Worm (Caenorhabditis elegans) whole organism, L4 larva: ENCODE measurements around the gene F59B1.2.

Experiments used
- F37D6.2 ChIP-seq: sonication (generic microtip); optimal IDR thresholded peaks from 2 replicates; lab custom pipeline; 2016; ENCODE audit warnings: mild to moderate bottlenecking, missing genetic modification characterization, missing compliant biosample characterization
- F49E8.2 ChIP-seq: sonication (generic microtip); optimal IDR thresholded peaks from 2 replicates; lab custom pipeline; 2016; ENCODE audit warnings: missing compliant biosample characterization, mild to moderate bottlenecking, missing genetic modification characterization, borderline replicate concordance
- T20F7.1 ChIP-seq: fragments of 200-800 bp; sonication (Bioruptor generic); optimal IDR thresholded peaks from 2 replicates; lab custom pipeline; 2018; ENCODE audit warnings: mild to moderate bottlenecking, missing genetic modification characterization, missing compliant biosample characterization
- T26A8.4 ChIP-seq: fragments of 200-800 bp; sonication (Bioruptor generic); IDR thresholded peaks from 2 replicates; pipeline ENCODE4 v1.3.6; 2022; ENCODE audit warnings: missing genetic modification characterization, missing compliant biosample characterization
- Y48G9A.11 ChIP-seq: fragments of 200-800 bp; sonication (Bioruptor generic); IDR thresholded peaks from 2 replicates; pipeline ENCODE4 v1.3.6; 2022; ENCODE audit warnings: missing genetic modification reagents, missing genetic modification characterization, missing compliant biosample characterization
- Y75B8A.6 ChIP-seq: fragments of 200-800 bp; sonication (Bioruptor generic); IDR thresholded peaks from 2 replicates; pipeline ENCODE4 v1.3.6; 2022; ENCODE audit warnings: missing genetic modification reagents, missing genetic modification characterization, missing compliant biosample characterization
- ZK337.2 ChIP-seq: fragments of 200-800 bp; sonication (Bioruptor generic); IDR thresholded peaks from 2 replicates; pipeline ENCODE4 v1.3.6; 2022; ENCODE audit warnings: missing genetic modification reagents, missing genetic modification characterization, missing compliant biosample characterization
- ZK546.5 ChIP-seq, 2 experiments: sonication (generic microtip); optimal IDR thresholded peaks; 2 replicates each; lab custom pipeline; 2017; ENCODE audit warnings: missing biosample characterization in 2 of 2, missing genetic modification characterization in 2 of 2
- aha-1 ChIP-seq: fragments of 150-350 bp; peaks from one replicate; lab custom pipeline; 2014; ENCODE audit warnings: missing biosample characterization, missing genetic modification characterization
- ama-1 ChIP-seq: fragments of 150-350 bp; optimal IDR thresholded peaks from 2 replicates; lab custom pipeline; 2014; ENCODE audit warnings: inconsistent platforms, mixed read lengths
- arid-1 ChIP-seq: fragments of 200-800 bp; sonication (Bioruptor generic); conservative IDR thresholded peaks from 2 replicates; pipeline ENCODE4 v1.3.6; 2022; ENCODE audit warnings: missing genetic modification reagents, missing genetic modification characterization, missing compliant biosample characterization
- ceh-28 ChIP-seq: fragments of 150-350 bp; optimal IDR thresholded peaks from 2 replicates; lab custom pipeline; 2014; ENCODE audit warnings: missing biosample characterization, missing genetic modification reagents, missing genetic modification characterization
- ceh-82 ChIP-seq: sonication (generic microtip); optimal IDR thresholded peaks from 2 replicates; lab custom pipeline; 2017; ENCODE audit warnings: missing biosample characterization, missing genetic modification characterization
- cey-2 ChIP-seq: sonication (generic microtip); optimal IDR thresholded peaks from 3 replicates; lab custom pipeline; 2017; ENCODE audit warnings: missing genetic modification characterization, mild to moderate bottlenecking, missing compliant biosample characterization, antibody characterized with exemption, borderline replicate concordance; ENCODE audit not compliant: insufficient read depth
- ctbp-1 ChIP-seq: fragments of 200-800 bp; sonication (Bioruptor generic); IDR thresholded peaks from 2 replicates; pipeline ENCODE4 v1.3.6; 2022; ENCODE audit warnings: missing genetic modification reagents, missing genetic modification characterization, missing compliant biosample characterization
- daf-16 ChIP-seq, 3 experiments: sonication (generic microtip); optimal IDR thresholded peaks; 2 replicates each; lab custom pipeline; 2016 to 2017; ENCODE audit warnings: missing genetic modification characterization in 3 of 3, missing genetic modification reagents in 3 of 3, mild to moderate bottlenecking in 2 of 3, missing compliant biosample characterization in 2 of 3, missing biosample characterization in 1 of 3, moderate library complexity in 1 of 3
- dmd-8 ChIP-seq: fragments of 200-800 bp; sonication (Bioruptor generic); IDR thresholded peaks from 2 replicates; pipeline ENCODE4 v1.3.6; 2022; ENCODE audit warnings: missing genetic modification characterization, missing compliant biosample characterization
- duxl-1 ChIP-seq: sonication (generic microtip); optimal IDR thresholded peaks from 2 replicates; lab custom pipeline; 2016; ENCODE audit warnings: mild to moderate bottlenecking, missing genetic modification characterization, moderate library complexity, missing compliant biosample characterization; ENCODE audit not compliant: poor library complexity
- dve-1 ChIP-seq: sonication (generic microtip); optimal IDR thresholded peaks from 2 replicates; lab custom pipeline; 2017; ENCODE audit warnings: antibody characterized with exemption, mild to moderate bottlenecking, missing genetic modification characterization, missing compliant biosample characterization; ENCODE audit not compliant: insufficient read depth
- fos-1 ChIP-seq: fragments of 150-350 bp; optimal IDR thresholded peaks from 2 replicates; lab custom pipeline; 2014; ENCODE audit warnings: missing biosample characterization, missing genetic modification characterization
- hlh-30 ChIP-seq: sonication (generic microtip); optimal IDR thresholded peaks from 2 replicates; lab custom pipeline; 2017; ENCODE audit warnings: antibody characterized with exemption, mild to moderate bottlenecking, missing genetic modification characterization, missing compliant biosample characterization; ENCODE audit not compliant: insufficient read depth
- lin-13 ChIP-seq: fragments of 150-350 bp; optimal IDR thresholded peaks from 2 replicates; lab custom pipeline; 2014; ENCODE audit warnings: missing biosample characterization, missing genetic modification reagents, missing genetic modification characterization
- lin-15B ChIP-seq: fragments of 150-350 bp; sonication (generic microtip); optimal IDR thresholded peaks from 3 replicates; lab custom pipeline; 2014; ENCODE audit warnings: missing biosample characterization, missing genetic modification characterization
- lin-29 ChIP-seq: fragments of 200-800 bp; sonication (Bioruptor generic); IDR thresholded peaks from 2 replicates; pipeline ENCODE4 v1.3.6; 2022; ENCODE audit warnings: missing genetic modification reagents, missing genetic modification characterization, missing compliant biosample characterization
- lin-38 ChIP-seq: fragments of 200-800 bp; sonication (Bioruptor generic); IDR thresholded peaks from 2 replicates; pipeline ENCODE4 v1.3.6; 2022; ENCODE audit warnings: missing genetic modification reagents, missing genetic modification characterization, missing compliant biosample characterization
- lin-39 ChIP-seq: fragments of 150-350 bp; optimal IDR thresholded peaks from 2 replicates; lab custom pipeline; 2014; ENCODE audit warnings: missing biosample characterization, missing genetic modification reagents, missing genetic modification characterization
- lsy-2 ChIP-seq, 2 experiments: fragments of 150-350 bp in 1 of 2; sonication (generic microtip) in 1 of 2; optimal IDR thresholded peaks; 2 replicates each; lab custom pipeline; 2014 to 2017; ENCODE audit warnings: missing biosample characterization in 2 of 2, missing genetic modification characterization in 2 of 2
- madf-5 ChIP-seq, 2 experiments: fragments of 200-800 bp; sonication (Bioruptor generic); IDR thresholded peaks; 2 replicates each; pipeline ENCODE4 v1.3.6; 2022; ENCODE audit warnings: missing compliant biosample characterization in 2 of 2, missing genetic modification characterization in 2 of 2
- mdl-1 ChIP-seq, 2 experiments: fragments of 150-350 bp in 1 of 2; sonication (generic microtip) in 1 of 2; optimal IDR thresholded peaks; 2 replicates each; lab custom pipeline; 2014 to 2017; ENCODE audit warnings: missing biosample characterization in 2 of 2, missing genetic modification characterization in 2 of 2
- mxl-3 ChIP-seq: fragments of 200-800 bp; sonication (Bioruptor generic); optimal IDR thresholded peaks from 2 replicates; lab custom pipeline; 2018; ENCODE audit warnings: mild to moderate bottlenecking, missing genetic modification characterization, missing compliant biosample characterization
- nhr-102 ChIP-seq: sonication (generic microtip); optimal IDR thresholded peaks from 2 replicates; lab custom pipeline; 2016; ENCODE audit warnings: mild to moderate bottlenecking, missing genetic modification characterization, moderate library complexity, missing compliant biosample characterization
- nhr-111 ChIP-seq: fragments of 200-800 bp; sonication (Bioruptor generic); optimal IDR thresholded peaks from 2 replicates; lab custom pipeline; 2018; ENCODE audit warnings: mild to moderate bottlenecking, missing genetic modification characterization, missing compliant biosample characterization
- nhr-25 ChIP-seq: sonication (generic microtip); optimal IDR thresholded peaks from 2 replicates; lab custom pipeline; 2017; ENCODE audit warnings: missing genetic modification characterization, mild to moderate bottlenecking, missing compliant biosample characterization, antibody characterized with exemption, moderate library complexity, borderline replicate concordance; ENCODE audit not compliant: insufficient read depth
- nhr-28 ChIP-seq: fragments of 150-350 bp; optimal IDR thresholded peaks from 2 replicates; lab custom pipeline; 2014; ENCODE audit warnings: missing biosample characterization, missing genetic modification characterization
- nhr-6 ChIP-seq: fragments of 150-350 bp; optimal IDR thresholded peaks from 2 replicates; lab custom pipeline; 2014; ENCODE audit warnings: missing biosample characterization, missing genetic modification characterization
- pqm-1 ChIP-seq: sonication (generic microtip); optimal IDR thresholded peaks from 2 replicates; lab custom pipeline; 2017; ENCODE audit warnings: missing biosample characterization, missing genetic modification characterization
- set-16 ChIP-seq: fragments of 200-800 bp; sonication (Bioruptor generic); IDR thresholded peaks from 2 replicates; pipeline ENCODE4 v1.3.6; 2022; ENCODE audit warnings: missing genetic modification reagents, missing genetic modification characterization, missing compliant biosample characterization
- snpc-1.2 ChIP-seq: fragments of 200-800 bp; sonication (Bioruptor generic); IDR thresholded peaks from 2 replicates; pipeline ENCODE4 v1.3.6; 2022; ENCODE audit warnings: missing genetic modification reagents, missing genetic modification characterization, missing compliant biosample characterization
- unc-130 ChIP-seq: sonication (generic microtip); optimal IDR thresholded peaks from 2 replicates; lab custom pipeline; 2016; ENCODE audit warnings: missing genetic modification reagents, missing genetic modification characterization, missing compliant biosample characterization
- unc-62 ChIP-seq, 3 experiments: fragments of 150-350 bp in 1 of 3; sonication (generic microtip); optimal IDR thresholded peaks in 2 of 3; peaks in 1 of 3; 1 replicate in 1 of 3; 2 replicates in 2 of 3; lab custom pipeline; 2014 to 2017; ENCODE audit warnings: missing biosample characterization in 3 of 3, missing genetic modification characterization in 3 of 3, missing genetic modification reagents in 3 of 3, missing genotype in 1 of 3
- vab-7 ChIP-seq: fragments of 200-800 bp; sonication (Bioruptor generic); IDR thresholded peaks from 2 replicates; pipeline ENCODE4 v1.3.6; 2022; ENCODE audit warnings: missing genetic modification reagents, missing genetic modification characterization, missing compliant biosample characterization

The F59B1.2 gene

ce11 chrV:3633041-3633440, at the start of gene F59B1.2:
Gene F59B1.2, plus strand, starts transcription at chrV:3633341.
- TF ChIP-seq dve-1 (tag; lab: Kevin White, UChicago) (no peak), ctbp-1 (GFP tag; lab: Robert Waterston, UW) (no peak), T20F7.1 (GFP tag; lab: Kevin White, UChicago) (peak; percentile 4), lin-29 (GFP tag; lab: Robert Waterston, UW) (no peak), lin-13 (GFP tag; lab: Kevin White, UChicago) (no peak), unc-130 (GFP tag; lab: Kevin White, UChicago) (no peak), hlh-30 (tag; lab: Kevin White, UChicago) (peak; percentile 27), nhr-28 (tag; lab: Kevin White, UChicago) (no peak), Y75B8A.6 (no peak), madf-5 (GFP tag; IDR thresholded peaks at IDR 0.05; lab: Robert Waterston, UW) (no peak)

ce11 chrV:3583622-3584021, 49.5 kb upstream of the F59B1.2 start:
- no peak for TF ChIP-seq F37D6.2
- TF ChIP-seq set-16 (GFP tag; lab: Robert Waterston, UW), result 0 out of 2 replicates have a peak, but pooled peaks have one; percentile 19
- no peak for TF ChIP-seq mxl-3 (GFP tag; lab: Kevin White, UChicago)
- no peak for TF ChIP-seq ama-1
- TF ChIP-seq fos-1 (tag; lab: Kevin White, UChicago), result no peak
- TF ChIP-seq duxl-1, result no peak
- no peak for TF ChIP-seq mdl-1 (tag; optimal IDR thresholded peaks at IDR 0.05; lab: Kevin White, UChicago)
- no peak for TF ChIP-seq pqm-1 (tag; lab: Kevin White, UChicago)
- peak; percentile 94 for TF ChIP-seq aha-1 (tag; lab: Kevin White, UChicago)

ce11 chrV:3585011-3585410, 48.1 kb upstream of the F59B1.2 start:
- TF ChIP-seq unc-62 (GFP tag; optimal IDR thresholded peaks at IDR 0.05 in 1 of 2; lab: Kevin White, UChicago) (no peak), unc-62 (tag; optimal IDR thresholded peaks at IDR 0.05; lab: Kevin White, UChicago) (no peak), ceh-82 (tag; lab: Kevin White, UChicago) (no peak), lin-38 (GFP tag; lab: Robert Waterston, UW) (peak; percentile 57), lin-13 (GFP tag; lab: Kevin White, UChicago) (no peak), cey-2 (tag; lab: Kevin White, UChicago) (no peak), arid-1 (GFP tag; lab: Robert Waterston, UW) (peak; percentile 51; the same call in 1 of the 2 replicates), ZK337.2 (GFP tag; lab: Robert Waterston, UW) (0 out of 2 replicates have a peak, but pooled peaks have one; percentile 14), aha-1 (tag; lab: Kevin White, UChicago) (peak; percentile 30), T26A8.4 (GFP tag; lab: Robert Waterston, UW) (no peak), ama-1 (peak; percentile 87), dmd-8 (GFP tag; lab: Robert Waterston, UW) (peak; percentile 40; the same call in 1 of the 2 replicates), ZK546.5 (tag; optimal IDR thresholded peaks at IDR 0.05; lab: Kevin White, UChicago) (no peak), ctbp-1 (GFP tag; lab: Robert Waterston, UW) (peak; percentile 13; the same call in 1 of the 2 replicates), nhr-102 (tag; lab: Kevin White, UChicago) (peak; percentile 22), nhr-6 (no peak), daf-16 (GFP tag; optimal IDR thresholded peaks at IDR 0.05; lab: Kevin White, UChicago) (no peak), daf-16 (tag; optimal IDR thresholded peaks at IDR 0.05; lab: Kevin White, UChicago) (peak; percentile 42), ceh-28 (no peak), F49E8.2 (peak; percentile 88), nhr-25 (no peak), vab-7 (0 out of 2 replicates have a peak, but pooled peaks have one; percentile 14), lin-15B (tag; lab: Kevin White, UChicago) (no peak), lin-39 (no peak), snpc-1.2 (GFP tag; lab: Robert Waterston, UW) (peak; percentile 74), Y48G9A.11 (GFP tag; lab: Robert Waterston, UW) (peak; percentile 78), unc-130 (GFP tag; lab: Kevin White, UChicago) (peak; percentile 54), lsy-2 (tag; optimal IDR thresholded peaks at IDR 0.05; lab: Kevin White, UChicago) (no peak), nhr-111 (GFP tag; lab: Kevin White, UChicago) (no peak)
- TF ChIP-seq, all 104 proteins: peak for 14
